Fruit fly (Drosophila melanogaster): Measurements from ENCODE around the gene alpha-Man-Ib.

alpha-Man-Ib gene

DNA sequence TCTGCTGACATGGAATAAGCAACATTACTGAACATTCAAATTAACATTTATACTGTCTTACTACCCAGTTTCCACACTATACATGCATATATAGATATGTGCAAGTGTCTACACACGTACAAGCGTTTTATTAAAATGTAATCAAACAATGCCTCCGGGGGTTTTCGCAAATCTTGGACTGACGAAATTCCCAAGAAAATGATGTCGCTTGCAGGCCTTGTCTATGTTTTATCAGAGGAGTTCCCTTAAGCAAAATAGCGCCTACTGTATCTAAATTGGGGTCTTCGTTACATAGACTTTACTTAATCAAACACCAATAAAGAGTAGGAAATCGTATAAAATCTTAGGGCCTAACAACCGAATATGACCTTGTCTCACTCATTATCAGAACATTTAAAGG, 47.0 kb upstream of the alpha-Man-Ib start:
- TF ChIP-seq ac (GFP tag; optimal IDR thresholded peaks at IDR 0.05) (no peak), sens (GFP tag) (peak; percentile 7), vvl (GFP tag; IDR thresholded peaks at IDR 0.05) (0 out of 2 replicates have a peak, but pooled peaks have one; percentile 23)

dm6 chr3R:29158721-29159120, 46.1 kb upstream of the alpha-Man-Ib start:
- TF ChIP-seq cad (GFP tag; optimal IDR thresholded peaks at IDR 0.05) (no peak), exex (tag; optimal IDR thresholded peaks at IDR 0.05) (peak; percentile 92), CG34376 (GFP tag; optimal IDR thresholded peaks at IDR 0.05) (peak; percentile 81), CG3838 (GFP tag; optimal IDR thresholded peaks at IDR 0.05) (no peak), mirr (GFP tag; optimal IDR thresholded peaks at IDR 0.05) (peak; percentile 92), grn (GFP tag; optimal IDR thresholded peaks at IDR 0.05) (peak; percentile 56), sug (tag; optimal IDR thresholded peaks at IDR 0.05) (peak; percentile 83), cwo (GFP tag; optimal IDR thresholded peaks at IDR 0.05) (peak; percentile 95), GATAe (GFP tag; conservative IDR thresholded peaks at IDR 0.05) (peak; percentile 35; the same call in 1 of the 2 replicates), sd (tag; optimal IDR thresholded peaks at IDR 0.05) (peak; percentile 33), chinmo (GFP tag; IDR thresholded peaks at IDR 0.05; ENCODE audit: partially characterized antibody) (0 out of 4 replicates have a peak, but pooled peaks have one; percentile 8), Nf-YA (GFP tag; IDR thresholded peaks at IDR 0.05) (no peak), dpn (GFP tag; optimal IDR thresholded peaks at IDR 0.05) (no peak), CG10209 (GFP tag; optimal IDR thresholded peaks at IDR 0.05) (no peak)

- TF ChIP-seq Bdp1 (GFP tag; optimal IDR thresholded peaks at IDR 0.05) (peak; percentile 71), E2f2 (GFP tag; IDR thresholded peaks at IDR 0.05) (peak; percentile 43; the same call in 1 of the 2 replicates), CG33557 (GFP tag; optimal IDR thresholded peaks at IDR 0.05) (peak; percentile 81), CG16779 (GFP tag; IDR thresholded peaks at IDR 0.05) (no peak), Meics (GFP tag; optimal IDR thresholded peaks at IDR 0.05) (peak; percentile 81), CTCF (GFP tag; optimal IDR thresholded peaks at IDR 0.05) (no peak), CG6683 (GFP tag; optimal IDR thresholded peaks at IDR 0.05) (no peak), CG4424 (GFP tag; optimal IDR thresholded peaks at IDR 0.05) (peak; percentile 88), Mad (GFP tag; optimal IDR thresholded peaks at IDR 0.05) (peak; percentile 76), CG6272 (GFP tag; IDR thresholded peaks at IDR 0.05) (no peak), tin (GFP tag; optimal IDR thresholded peaks at IDR 0.05) (peak; percentile 85), CG2116 (GFP tag; optimal IDR thresholded peaks at IDR 0.05) (peak; percentile 69), ranshi (GFP tag; IDR thresholded peaks at IDR 0.05) (0 out of 2 replicates have a peak, but pooled peaks have one; percentile 47), CG11560 (tag; IDR thresholded peaks at IDR 0.05) (no peak), abd-A (tag; optimal IDR thresholded peaks at IDR 0.05) (peak; percentile 64), Fer2 (tag; optimal IDR thresholded peaks at IDR 0.05) (peak; percentile 48), kni (GFP tag; optimal IDR thresholded peaks at IDR 0.05) (peak; percentile 34), CG17802 (tag; optimal IDR thresholded peaks at IDR 0.05) (peak; percentile 39), dati (GFP tag; IDR thresholded peaks at IDR 0.05) (no peak), CG7928 (GFP tag; optimal IDR thresholded peaks at IDR 0.05) (peak; percentile 30), Bteb2 (GFP tag; optimal IDR thresholded peaks at IDR 0.05) (peak; percentile 65), CG18262 (tag; optimal IDR thresholded peaks at IDR 0.05) (peak; percentile 60), pzg (GFP tag; optimal IDR thresholded peaks at IDR 0.05) (peak; percentile 20), CG17328 (GFP tag; IDR thresholded peaks at IDR 0.05) (peak; percentile 52; the same call in 1 of the 2 replicates), Opbp (GFP tag; IDR thresholded peaks at IDR 0.05; ENCODE audit: partially characterized antibody) (0 out of 3 replicates have a peak, but pooled peaks have one; percentile 46), Sry-β (GFP tag; optimal IDR thresholded peaks at IDR 0.05) (peak; percentile 24), CG42726 (GFP tag; IDR thresholded peaks at IDR 0.05; ENCODE audit: partially characterized antibody) (no peak), sqz (GFP tag; optimal IDR thresholded peaks at IDR 0.05) (peak; percentile 38), HHEX (GFP tag; optimal IDR thresholded peaks at IDR 0.05) (peak; percentile 75)
Measured at dm6 chr3R:29157418-29158398, 45.1 kb upstream of the alpha-Man-Ib start, which contains the start of gene rdog. rdog (plus strand) TSS chr3R:29158122.
